Fruit fly (Drosophila melanogaster): ENCODE measurements around the gene sba.
A peak's percentile ranks its signal among the peaks of the same experiment; 100 is the strongest.

Gene sba

dm6 chr3R:23933684-23934575 lies 11.2 kb upstream of the sba start, which contains the start of gene CG5854 (continued):
- TF ChIP-seq crol (GFP tag; IDR thresholded peaks at IDR 0.05) (peak; percentile 78), pnt (GFP tag; optimal IDR thresholded peaks at IDR 0.05) (peak; percentile 48), BtbVII (GFP tag; optimal IDR thresholded peaks at IDR 0.05) (peak; percentile 76), cato (GFP tag; optimal IDR thresholded peaks at IDR 0.05; ENCODE audit: borderline replicate concordance) (peak; percentile 62), ftz-f1 (GFP tag; optimal IDR thresholded peaks at IDR 0.05) (no peak), CG4424 (GFP tag; optimal IDR thresholded peaks at IDR 0.05) (peak; percentile 79), gem (tag; optimal IDR thresholded peaks at IDR 0.05) (peak; percentile 79), Abd-B (GFP tag; optimal IDR thresholded peaks at IDR 0.05) (peak; percentile 33), E2f1 (GFP tag; IDR thresholded peaks at IDR 0.05) (peak; percentile 53; the same call in 1 of the 2 replicates), ems (GFP tag; optimal IDR thresholded peaks at IDR 0.05) (peak; percentile 78), dysf (GFP tag; IDR thresholded peaks at IDR 0.05) (peak; percentile 80), MESR4 (GFP tag; optimal IDR thresholded peaks at IDR 0.05) (peak; percentile 86), nmo (GFP tag; optimal IDR thresholded peaks at IDR 0.05) (peak; percentile 55), pfk (GFP tag; optimal IDR thresholded peaks at IDR 0.05) (no peak), Ets65A (GFP tag) (peak; percentile 86), CG3281 (GFP tag; optimal IDR thresholded peaks at IDR 0.05) (peak; percentile 79), CG32767 (GFP tag; IDR thresholded peaks at IDR 0.05) (0 out of 2 replicates have a peak, but pooled peaks have one; percentile 42), lab (GFP tag; optimal IDR thresholded peaks at IDR 0.05) (peak; percentile 89), CG8290 (GFP tag; optimal IDR thresholded peaks at IDR 0.05) (no peak), CG8290 (tag; optimal IDR thresholded peaks at IDR 0.05) (peak in 1 of 2 experiments; percentile 90), pros (GFP tag; optimal IDR thresholded peaks at IDR 0.05) (no peak), Blimp-1 (GFP tag; optimal IDR thresholded peaks at IDR 0.05) (peak; percentile 75), CG4707 (GFP tag; optimal IDR thresholded peaks at IDR 0.05) (peak; percentile 75), CG30403 (GFP tag; optimal IDR thresholded peaks at IDR 0.05) (peak; percentile 70), CG12219 (GFP tag; optimal IDR thresholded peaks at IDR 0.05) (peak; percentile 84), Oli (tag; optimal IDR thresholded peaks at IDR 0.05) (peak; percentile 83), emc (GFP tag; optimal IDR thresholded peaks at IDR 0.05) (no peak), CG3065 (GFP tag; optimal IDR thresholded peaks at IDR 0.05) (peak; percentile 50), CG10209 (GFP tag; optimal IDR thresholded peaks at IDR 0.05) (peak; percentile 68), trem (tag; optimal IDR thresholded peaks at IDR 0.05) (peak; percentile 59), H15 (GFP tag; IDR thresholded peaks at IDR 0.05) (peak; percentile 69; the same call in 2 of the 3 replicates), wek (GFP tag; optimal IDR thresholded peaks at IDR 0.05) (peak; percentile 42), dm (GFP tag; optimal IDR thresholded peaks at IDR 0.05) (peak; percentile 4), tap (tag; optimal IDR thresholded peaks at IDR 0.05) (peak; percentile 68), sisA (GFP tag; IDR thresholded peaks at IDR 0.05) (peak; percentile 58), CG3838 (GFP tag; optimal IDR thresholded peaks at IDR 0.05) (peak; percentile 21), Mad (GFP tag; optimal IDR thresholded peaks at IDR 0.05) (peak; percentile 68), Hsf (GFP tag; optimal IDR thresholded peaks at IDR 0.05) (peak; percentile 78), scrt (GFP tag; optimal IDR thresholded peaks at IDR 0.05) (no peak), fd102C (GFP tag; optimal IDR thresholded peaks at IDR 0.05) (no peak), Med (GFP tag) (peak; percentile 96), CTCF (GFP tag; optimal IDR thresholded peaks at IDR 0.05) (no peak), CG33213 (GFP tag; optimal IDR thresholded peaks at IDR 0.05) (peak; percentile 56), cad (GFP tag; optimal IDR thresholded peaks at IDR 0.05) (no peak), CG18764 (GFP tag; optimal IDR thresholded peaks at IDR 0.05) (peak; percentile 45), Ssrp (tag; optimal IDR thresholded peaks at IDR 0.05) (peak; percentile 68), Side (GFP tag; optimal IDR thresholded peaks at IDR 0.05) (peak; percentile 73), Sry-β (GFP tag; optimal IDR thresholded peaks at IDR 0.05) (no peak), klu (GFP tag; IDR thresholded peaks at IDR 0.05) (no peak), Dad (GFP tag; optimal IDR thresholded peaks at IDR 0.05) (peak; percentile 55)

Measured in whole organism, embryonic.